Worm (Caenorhabditis elegans): ENCODE data around the gene srg-28.

Gene srg-28

ce11 chrV:5362220-5362619 lies 27.5 kb downstream of the srg-28 start:
- TF ChIP-seq ceh-36 (tag; optimal IDR thresholded peaks at IDR 0.05) (no peak), ets-7 (tag; optimal IDR thresholded peaks at IDR 0.05) (no peak), ama-1 (optimal IDR thresholded peaks at IDR 0.05) (no peak), hnd-1 (tag; optimal IDR thresholded peaks at IDR 0.05) (no peak), hmbx-1 (tag; optimal IDR thresholded peaks at IDR 0.05) (no peak), sea-1 (GFP tag; conservative IDR thresholded peaks at IDR 0.05) (no peak), tra-4 (tag; optimal IDR thresholded peaks at IDR 0.05) (no peak), flt-1 (GFP tag; IDR thresholded peaks at IDR 0.05) (no peak)

- TF ChIP-seq flt-1 (GFP tag; IDR thresholded peaks at IDR 0.05) (no peak), pes-1 (GFP tag; IDR thresholded peaks at IDR 0.05) (no peak), tra-4 (tag; optimal IDR thresholded peaks at IDR 0.05) (no peak)
Observed at ce11 chrV:5364863-5365262, 30.2 kb downstream of the srg-28 start, which contains the start of gene T09D3.8. TSS of gene T09D3.8 (plus strand) at chrV:5365163.

ce11 chrV:5368792-5369191 lies 34.1 kb downstream of the srg-28 start, which contains the start of gene T09D3.9:
TSS of gene T09D3.9 (minus strand) at chrV:5368892.
- no peak for TF ChIP-seq tbx-11 (GFP tag; IDR thresholded peaks at IDR 0.05)
- no peak for TF ChIP-seq scrt-1 (GFP tag; IDR thresholded peaks at IDR 0.05)
- TF ChIP-seq flt-1 (GFP tag; IDR thresholded peaks at IDR 0.05), result no peak
- TF ChIP-seq F13C5.2 (tag; optimal IDR thresholded peaks at IDR 0.05), result no peak
- no peak for TF ChIP-seq hmg-4 (GFP tag; optimal IDR thresholded peaks at IDR 0.05)
- no peak for TF ChIP-seq ets-7 (tag; optimal IDR thresholded peaks at IDR 0.05)
- no peak for TF ChIP-seq aly-1 (tag; optimal IDR thresholded peaks at IDR 0.05)
- TF ChIP-seq tra-4 (tag; optimal IDR thresholded peaks at IDR 0.05), result no peak
- TF ChIP-seq tbx-37 (GFP tag; conservative IDR thresholded peaks at IDR 0.05), result no peak
- TF ChIP-seq hnd-1 (tag; optimal IDR thresholded peaks at IDR 0.05), result no peak
- no peak for TF ChIP-seq ama-1 (optimal IDR thresholded peaks at IDR 0.05)

ce11 chrV:5372118-5372517 lies 37.4 kb downstream of the srg-28 start, which contains the start of gene C35A11.3:
TSS of gene C35A11.3 (plus strand) at chrV:5372418.
- TF ChIP-seq B0310.2 (tag; optimal IDR thresholded peaks at IDR 0.05) (no peak), hmg-4 (GFP tag; optimal IDR thresholded peaks at IDR 0.05) (no peak), ets-7 (tag; optimal IDR thresholded peaks at IDR 0.05) (no peak), ceh-13 (GFP tag; optimal IDR thresholded peaks at IDR 0.05) (no peak), sea-1 (GFP tag; conservative IDR thresholded peaks at IDR 0.05) (no peak), hnd-1 (tag; optimal IDR thresholded peaks at IDR 0.05) (no peak), pes-1 (GFP tag; IDR thresholded peaks at IDR 0.05) (no peak), flt-1 (GFP tag; IDR thresholded peaks at IDR 0.05) (no peak), ceh-36 (tag; optimal IDR thresholded peaks at IDR 0.05) (no peak), ama-1 (optimal IDR thresholded peaks at IDR 0.05) (no peak)

Data from whole organism, early embryonic.